Fruit fly (Drosophila melanogaster): ENCODE data around the gene CG11345.

- TF ChIP-seq h (optimal IDR thresholded peaks at IDR 0.05) (no peak), insv (optimal IDR thresholded peaks at IDR 0.05) (no peak)
Measured at dm6 chr3L:4474946-4475470, 17.0 kb upstream of the CG11345 start.

All from Kc167 (cell line).